Worm (Caenorhabditis elegans): ENCODE measurements around the gene txt-17.

DNA sequence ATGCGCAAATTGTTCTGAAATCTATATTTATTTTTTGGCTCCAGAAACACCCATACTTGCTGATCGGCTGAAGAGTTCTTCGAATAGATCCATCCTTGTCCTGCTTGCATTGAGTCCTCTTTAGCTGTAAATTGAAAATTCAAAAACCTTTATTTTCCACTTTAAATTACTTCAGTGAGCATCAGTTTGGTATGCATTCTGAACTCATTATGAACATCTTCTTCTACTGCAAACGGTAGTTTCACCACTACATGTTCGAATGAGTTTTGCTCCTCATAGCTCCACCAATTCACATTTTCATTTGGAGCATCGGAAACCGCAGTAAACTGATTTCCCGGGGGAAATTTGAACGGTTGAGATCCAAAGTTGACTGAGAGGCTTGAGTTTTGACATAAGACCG is 2.8 kb downstream of the txt-17 start:
- TF ChIP-seq nhr-25 (tag; optimal IDR thresholded peaks at IDR 0.05; ENCODE audit: borderline replicate concordance, insufficient read depth) (no peak), unc-62 (GFP tag; optimal IDR thresholded peaks at IDR 0.05 in 1 of 2) (peak in 1 of 2 experiments; percentile 92), unc-62 (tag; optimal IDR thresholded peaks at IDR 0.05) (no peak), lsy-2 (tag; optimal IDR thresholded peaks at IDR 0.05) (no peak), sdz-12 (GFP tag; optimal IDR thresholded peaks at IDR 0.05) (no peak), nhr-41 (GFP tag; IDR thresholded peaks at IDR 0.05) (no peak), pha-4 (GFP tag; IDR thresholded peaks at IDR 0.05) (no peak), pha-4 (tag; optimal IDR thresholded peaks at IDR 0.05) (no peak), dmd-9 (GFP tag; IDR thresholded peaks at IDR 0.05) (no peak), unc-130 (GFP tag; optimal IDR thresholded peaks at IDR 0.05) (no peak), ama-1 (optimal IDR thresholded peaks at IDR 0.05) (no peak), jun-1 (tag; optimal IDR thresholded peaks at IDR 0.05) (no peak), nhr-28 (tag; optimal IDR thresholded peaks at IDR 0.05) (no peak), nhr-10 (tag; optimal IDR thresholded peaks at IDR 0.05) (no peak), hlh-30 (tag; optimal IDR thresholded peaks at IDR 0.05; ENCODE audit: insufficient read depth) (no peak), skn-1 (tag; optimal IDR thresholded peaks at IDR 0.05) (no peak)

Data from whole organism, L4 larva.